Worm (Caenorhabditis elegans) whole organism, young adult: ENCODE results near the gene F16B3.3.

ENCODE experiments used
- B0019.2 ChIP-seq: fragments of 200-800 bp; sonication (Bioruptor generic); conservative IDR thresholded peaks from 2 replicates; pipeline ENCODE4 v1.3.6; 2022; ENCODE audit warnings: missing genetic modification reagents, missing genetic modification characterization, missing compliant biosample characterization
- C06A6.2 ChIP-seq: fragments of 200-800 bp; sonication (Bioruptor generic); conservative IDR thresholded peaks from 2 replicates; pipeline ENCODE4 v1.3.6; 2022; ENCODE audit warnings: missing genetic modification characterization, missing compliant biosample characterization
- F23B12.7 ChIP-seq: sonication (generic microtip); optimal IDR thresholded peaks from 2 replicates; lab custom pipeline; 2017; ENCODE audit warnings: missing genetic modification characterization, mild to moderate bottlenecking, missing compliant biosample characterization, antibody characterized with exemption, moderate library complexity; ENCODE audit not compliant: insufficient read depth
- F39B2.1 ChIP-seq: fragments of 200-800 bp; sonication (Bioruptor generic); IDR thresholded peaks from 2 replicates; pipeline ENCODE4 v1.3.6; 2022; ENCODE audit warnings: missing genetic modification reagents, missing genetic modification characterization, missing compliant biosample characterization
- F49E8.2 ChIP-seq: sonication (generic microtip); optimal IDR thresholded peaks from 3 replicates; lab custom pipeline; 2017; ENCODE audit warnings: missing genetic modification characterization, mild to moderate bottlenecking, missing compliant biosample characterization, antibody characterized with exemption, moderate library complexity; ENCODE audit not compliant: insufficient read depth
- F52B5.7 ChIP-seq: sonication (generic microtip); optimal IDR thresholded peaks from 2 replicates; lab custom pipeline; 2016; ENCODE audit warnings: mild to moderate bottlenecking, missing genetic modification characterization, missing compliant biosample characterization
- F55B11.4 ChIP-seq: sonication (generic microtip); optimal IDR thresholded peaks from 2 replicates; lab custom pipeline; 2016; ENCODE audit warnings: missing compliant biosample characterization, missing genetic modification characterization, borderline replicate concordance; ENCODE audit not compliant: insufficient read depth
- F57A8.1 ChIP-seq: fragments of 200-800 bp; sonication (Bioruptor generic); optimal IDR thresholded peaks from 2 replicates; lab custom pipeline; 2018; ENCODE audit warnings: mild to moderate bottlenecking, missing genetic modification characterization, moderate library complexity, missing compliant biosample characterization
- Y56A3A.18 ChIP-seq: fragments of 200-800 bp; sonication (Bioruptor generic); IDR thresholded peaks from 2 replicates; pipeline ENCODE4 v1.3.6; 2022; ENCODE audit warnings: missing genetic modification reagents, missing genetic modification characterization, missing compliant biosample characterization
- Y67H2A.10 ChIP-seq: fragments of 200-800 bp; sonication (Bioruptor generic); conservative IDR thresholded peaks from 2 replicates; pipeline ENCODE4 v1.3.6; 2022; ENCODE audit warnings: missing genetic modification reagents, missing genetic modification characterization, missing compliant biosample characterization
- Y95B8A.8 ChIP-seq: fragments of 200-800 bp; sonication (Bioruptor generic); IDR thresholded peaks from 2 replicates; pipeline ENCODE4 v1.3.6; 2022; ENCODE audit warnings: missing genetic modification reagents, missing genetic modification characterization, missing compliant biosample characterization
- ZK185.1 ChIP-seq: sonication (generic microtip); optimal IDR thresholded peaks from 2 replicates; lab custom pipeline; 2016; ENCODE audit warnings: mild to moderate bottlenecking, missing genetic modification characterization, missing compliant biosample characterization; ENCODE audit not compliant: poor library complexity, severe bottlenecking
- atf-7 ChIP-seq: sonication (generic microtip); optimal IDR thresholded peaks from 2 replicates; lab custom pipeline; 2017; ENCODE audit warnings: mild to moderate bottlenecking, missing genetic modification characterization, missing compliant biosample characterization
- athp-1 ChIP-seq: sonication (generic microtip); optimal IDR thresholded peaks from 2 replicates; lab custom pipeline; 2017; ENCODE audit warnings: mild to moderate bottlenecking, missing genetic modification characterization, missing compliant biosample characterization
- bed-2 ChIP-seq: fragments of 200-800 bp; sonication (Bioruptor generic); IDR thresholded peaks from 2 replicates; pipeline ENCODE4 v1.3.6; 2022; ENCODE audit warnings: missing genetic modification reagents, missing genetic modification characterization, missing compliant biosample characterization
- ccch-3 ChIP-seq: fragments of 200-800 bp; sonication (Bioruptor generic); optimal IDR thresholded peaks from 2 replicates; lab custom pipeline; 2018; ENCODE audit warnings: mild to moderate bottlenecking, missing genetic modification characterization, missing compliant biosample characterization
- cebp-2 ChIP-seq: fragments of 200-800 bp; sonication (Bioruptor generic); IDR thresholded peaks from 2 replicates; pipeline ENCODE4 v1.3.6; 2022; ENCODE audit warnings: missing genetic modification characterization, missing compliant biosample characterization
- ceh-100 ChIP-seq: fragments of 200-800 bp; sonication (Bioruptor generic); IDR thresholded peaks from 2 replicates; pipeline ENCODE4 v1.3.6; 2022; ENCODE audit warnings: missing genetic modification reagents, missing genetic modification characterization, missing compliant biosample characterization
- dox-1 ChIP-seq: fragments of 200-800 bp; sonication (Bioruptor generic); IDR thresholded peaks from 2 replicates; pipeline ENCODE4 v1.3.6; 2022; ENCODE audit warnings: missing genetic modification reagents, missing genetic modification characterization, missing compliant biosample characterization
- egl-18 ChIP-seq: fragments of 200-800 bp; sonication (Bioruptor generic); IDR thresholded peaks from 2 replicates; pipeline ENCODE4 v1.3.6; 2022; ENCODE audit warnings: missing genetic modification reagents, missing genetic modification characterization, missing compliant biosample characterization
- ekl-4 ChIP-seq: fragments of 200-800 bp; sonication (Bioruptor generic); IDR thresholded peaks from 2 replicates; pipeline ENCODE4 v1.3.6; 2022; ENCODE audit warnings: missing genetic modification reagents, missing genetic modification characterization, missing compliant biosample characterization
- ets-4 ChIP-seq: fragments of 200-800 bp; sonication (Bioruptor generic); optimal IDR thresholded peaks from 2 replicates; lab custom pipeline; 2018; ENCODE audit warnings: mild to moderate bottlenecking, missing genetic modification characterization, missing compliant biosample characterization
- fkh-3 ChIP-seq: sonication (generic microtip); optimal IDR thresholded peaks from 2 replicates; lab custom pipeline; 2016; ENCODE audit warnings: mild to moderate bottlenecking, missing genetic modification characterization, missing compliant biosample characterization
- hlh-12 ChIP-seq: sonication (generic microtip); optimal IDR thresholded peaks from 2 replicates; lab custom pipeline; 2016; ENCODE audit warnings: missing genetic modification characterization, missing compliant biosample characterization
- lin-40 ChIP-seq: sonication (generic microtip); optimal IDR thresholded peaks from 2 replicates; lab custom pipeline; 2016; ENCODE audit warnings: missing genetic modification characterization, mild to moderate bottlenecking, missing compliant biosample characterization, missing genotype, missing genetic modification reagents
- lir-1 ChIP-seq: fragments of 200-800 bp; sonication (Bioruptor generic); conservative IDR thresholded peaks from 2 replicates; pipeline ENCODE4 v1.3.6; 2022; ENCODE audit warnings: missing genetic modification reagents, missing genetic modification characterization, missing compliant biosample characterization
- madf-10 ChIP-seq: sonication (generic microtip); optimal IDR thresholded peaks from 2 replicates; lab custom pipeline; 2016; ENCODE audit warnings: mild to moderate bottlenecking, missing genetic modification characterization, missing compliant biosample characterization
- madf-3 ChIP-seq: fragments of 200-800 bp; sonication (Bioruptor generic); IDR thresholded peaks from 2 replicates; pipeline ENCODE4 v1.3.6; 2022; ENCODE audit warnings: missing genetic modification reagents, missing genetic modification characterization, missing compliant biosample characterization
- madf-6 ChIP-seq: fragments of 200-800 bp; sonication (Bioruptor generic); IDR thresholded peaks from 2 replicates; pipeline ENCODE4 v1.3.6; 2022; ENCODE audit warnings: missing genetic modification reagents, missing genetic modification characterization, missing compliant biosample characterization
- mcd-1 ChIP-seq: fragments of 200-800 bp; sonication (Bioruptor generic); IDR thresholded peaks from 2 replicates; pipeline ENCODE4 v1.3.6; 2022; ENCODE audit warnings: missing genetic modification reagents, missing genetic modification characterization, missing compliant biosample characterization
- nhr-120 ChIP-seq: fragments of 200-800 bp; sonication (Bioruptor generic); IDR thresholded peaks from 2 replicates; pipeline ENCODE4 v1.3.6; 2022; ENCODE audit warnings: missing genetic modification characterization, missing compliant biosample characterization
- pbrm-1 ChIP-seq: fragments of 200-800 bp; sonication (Bioruptor generic); IDR thresholded peaks from 2 replicates; pipeline ENCODE4 v1.3.6; 2022; ENCODE audit warnings: missing genetic modification reagents, missing genetic modification characterization, missing compliant biosample characterization
- pha-4 ChIP-seq: fragments of 150-350 bp; sonication (generic microtip); optimal IDR thresholded peaks from 2 replicates; lab custom pipeline; 2014; ENCODE audit warnings: missing biosample characterization, missing genetic modification reagents, missing genetic modification characterization
- rcor-1 ChIP-seq: fragments of 200-800 bp; sonication (Bioruptor generic); IDR thresholded peaks from 2 replicates; pipeline ENCODE4 v1.3.6; 2022; ENCODE audit warnings: missing genetic modification reagents, missing genetic modification characterization, missing compliant biosample characterization
- rec-8 ChIP-seq, 2 experiments: sonication (generic microtip); optimal IDR thresholded peaks; 2 replicates each; lab custom pipeline; 2016; ENCODE audit warnings: mild to moderate bottlenecking in 2 of 2, missing genetic modification characterization in 2 of 2, missing genetic modification reagents in 2 of 2, missing genotype in 2 of 2, missing biosample characterization in 1 of 2, missing compliant biosample characterization in 1 of 2, moderate library complexity in 1 of 2
- repo-1 ChIP-seq: sonication (generic microtip); optimal IDR thresholded peaks from 2 replicates; lab custom pipeline; 2017; ENCODE audit warnings: mild to moderate bottlenecking, missing genetic modification characterization, missing compliant biosample characterization
- snpc-1.3 ChIP-seq: sonication (generic microtip); optimal IDR thresholded peaks from 2 replicates; lab custom pipeline; 2017; ENCODE audit warnings: missing genetic modification characterization, mild to moderate bottlenecking, missing compliant biosample characterization, antibody characterized with exemption, moderate library complexity, missing genotype, missing genetic modification reagents; ENCODE audit not compliant: insufficient read depth
- somi-1 ChIP-seq: fragments of 200-800 bp; sonication (Bioruptor generic); optimal IDR thresholded peaks from 2 replicates; lab custom pipeline; 2018; ENCODE audit warnings: mild to moderate bottlenecking, missing genetic modification characterization, missing compliant biosample characterization
- unc-62 ChIP-seq: fragments of 150-350 bp; optimal IDR thresholded peaks from 2 replicates; lab custom pipeline; 2014; ENCODE audit warnings: missing biosample characterization, missing genetic modification reagents, missing genetic modification characterization
- xnd-1 ChIP-seq: sonication (generic microtip); optimal IDR thresholded peaks from 2 replicates; lab custom pipeline; 2016; ENCODE audit warnings: missing genotype, missing genetic modification reagents, missing genetic modification characterization, missing compliant biosample characterization
- ztf-3 ChIP-seq: fragments of 200-800 bp; sonication (Bioruptor generic); optimal IDR thresholded peaks from 2 replicates; lab custom pipeline; 2018; ENCODE audit warnings: mild to moderate bottlenecking, missing genetic modification characterization, missing compliant biosample characterization

Gene F16B3.3

DNA sequence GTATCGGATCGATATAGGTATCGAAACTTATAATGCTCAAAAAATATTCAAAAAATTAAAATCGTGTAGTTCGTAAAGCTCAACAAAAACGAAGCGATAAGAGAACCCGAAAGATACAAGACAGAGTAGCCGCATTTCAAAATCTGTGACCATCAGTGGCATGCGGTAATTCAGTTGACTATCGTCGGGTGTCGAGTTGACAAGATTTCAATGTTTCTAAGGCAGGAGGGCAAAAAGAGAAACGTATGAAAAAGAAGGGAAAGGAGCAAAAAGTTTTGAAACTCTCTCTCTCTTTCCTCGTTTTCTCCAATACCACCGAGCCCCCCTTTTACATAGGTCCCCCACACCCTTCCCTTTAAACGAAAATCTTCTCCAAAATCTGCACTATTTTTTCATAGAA lies 4.1 kb upstream of the F16B3.3 start:
- no peak for TF ChIP-seq cebp-2 (GFP tag; lab: Robert Waterston, UW)
- TF ChIP-seq ceh-100 (GFP tag; lab: Robert Waterston, UW), result no peak
- TF ChIP-seq unc-62 (GFP tag; lab: Kevin White, UChicago), result no peak
- TF ChIP-seq snpc-1.3 (tag; lab: Kevin White, UChicago), result no peak
- no peak for TF ChIP-seq xnd-1 (tag; lab: Kevin White, UChicago)
- no peak for TF ChIP-seq somi-1 (GFP tag; lab: Kevin White, UChicago)
- TF ChIP-seq, all 124 proteins: peak for 0

ce11 chrV:1314819-1315218 lies 2.9 kb downstream of the F16B3.3 start, which contains the start of gene F16B3.2:
F16B3.2 (plus strand) TSS chrV:1315119.
- TF ChIP-seq hlh-12 (tag; lab: Kevin White, UChicago), result no peak
- TF ChIP-seq F52B5.7 (tag; lab: Kevin White, UChicago), result no peak
- no peak for TF ChIP-seq lir-1 (GFP tag; lab: Robert Waterston, UW)
- TF ChIP-seq C06A6.2 (GFP tag; lab: Robert Waterston, UW), result no peak
- TF ChIP-seq Y95B8A.8 (GFP tag; lab: Robert Waterston, UW), result no peak
- no peak for TF ChIP-seq repo-1 (tag; lab: Kevin White, UChicago)
- TF ChIP-seq egl-18, result no peak
- no peak for TF ChIP-seq rec-8 (tag; optimal IDR thresholded peaks at IDR 0.05; lab: Kevin White, UChicago)
- TF ChIP-seq madf-10, result no peak
- no peak for TF ChIP-seq madf-6 (GFP tag; lab: Robert Waterston, UW)
- no peak for TF ChIP-seq athp-1 (tag; lab: Kevin White, UChicago)
- no peak for TF ChIP-seq ceh-100 (GFP tag; lab: Robert Waterston, UW)
- no peak for TF ChIP-seq F55B11.4 (tag; lab: Kevin White, UChicago)
- no peak for TF ChIP-seq atf-7
- TF ChIP-seq lin-40, result no peak
- no peak for TF ChIP-seq nhr-120 (GFP tag; lab: Robert Waterston, UW)
- no peak for TF ChIP-seq bed-2 (GFP tag; lab: Robert Waterston, UW)
- TF ChIP-seq pha-4 (tag; lab: Kevin White, UChicago), result no peak

ce11 chrV:1313274-1313673 lies 4.4 kb downstream of the F16B3.3 start:
- TF ChIP-seq B0019.2 (GFP tag; lab: Robert Waterston, UW), result no peak

DNA sequence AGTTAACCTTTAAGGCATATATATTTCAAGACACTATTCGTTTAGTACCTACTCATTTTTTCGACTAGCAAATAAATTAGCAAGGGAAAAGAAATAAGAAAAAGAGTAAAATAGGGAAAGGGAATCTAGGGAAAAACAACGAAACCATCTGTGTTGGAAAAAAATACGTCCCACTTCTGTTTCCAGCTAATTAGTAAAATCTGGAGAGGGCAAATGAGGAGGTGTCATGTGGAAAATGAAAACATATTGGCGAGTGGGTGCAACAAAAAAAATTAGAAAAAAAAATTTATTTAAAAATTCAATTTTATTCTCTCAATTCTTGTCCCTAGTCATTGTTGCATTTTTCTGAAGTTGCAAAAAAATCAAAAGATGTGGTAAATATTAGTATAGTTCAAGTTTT lies 10.0 kb downstream of the F16B3.3 start:
- no peak for TF ChIP-seq ets-4 (GFP tag; lab: Kevin White, UChicago)
- no peak for TF ChIP-seq mcd-1 (GFP tag; lab: Robert Waterston, UW)
- TF ChIP-seq pbrm-1 (GFP tag; lab: Robert Waterston, UW), result no peak
- no peak for TF ChIP-seq dox-1 (GFP tag; lab: Robert Waterston, UW)
- TF ChIP-seq ccch-3, result no peak
- no peak for TF ChIP-seq fkh-3 (tag; lab: Kevin White, UChicago)
- no peak for TF ChIP-seq B0019.2 (GFP tag; lab: Robert Waterston, UW)
- no peak for TF ChIP-seq athp-1 (tag; lab: Kevin White, UChicago)
- no peak for TF ChIP-seq ZK185.1 (tag; lab: Kevin White, UChicago)
- TF ChIP-seq ekl-4 (GFP tag; lab: Robert Waterston, UW), result no peak
- TF ChIP-seq, all 124 proteins: peak for 0

DNA sequence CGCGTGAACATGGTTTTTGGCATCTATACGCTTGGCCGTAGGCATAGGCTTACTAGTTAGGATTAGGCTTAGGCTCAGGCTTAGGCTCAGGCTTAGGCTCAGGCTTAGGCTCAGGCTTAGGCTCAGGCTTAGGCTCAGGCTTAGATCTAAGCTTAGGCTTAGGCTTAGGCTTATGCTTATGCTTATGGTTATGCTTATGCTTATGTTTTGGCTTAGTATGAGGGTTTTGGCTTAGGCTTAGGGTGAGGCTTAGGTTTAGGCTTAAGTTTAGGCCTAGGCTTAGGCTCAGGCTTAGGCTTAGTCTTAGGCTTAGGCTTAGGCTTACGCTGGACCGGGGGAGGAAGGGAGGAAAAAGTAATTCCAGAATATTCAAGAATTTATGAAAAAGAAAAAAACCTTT lies 11.9 kb downstream of the F16B3.3 start:
- no peak for TF ChIP-seq F39B2.1 (GFP tag; lab: Robert Waterston, UW)
- no peak for TF ChIP-seq Y56A3A.18
- no peak for TF ChIP-seq ccch-3
- TF ChIP-seq ztf-3 (GFP tag; lab: Kevin White, UChicago), result no peak
- no peak for TF ChIP-seq F57A8.1 (GFP tag; lab: Kevin White, UChicago)
- no peak for TF ChIP-seq rcor-1 (GFP tag; lab: Robert Waterston, UW)
- no peak for TF ChIP-seq madf-3
- no peak for TF ChIP-seq dox-1 (GFP tag; lab: Robert Waterston, UW)
- no peak for TF ChIP-seq C06A6.2 (GFP tag; lab: Robert Waterston, UW)
- TF ChIP-seq fkh-3 (tag; lab: Kevin White, UChicago), result no peak
- no peak for TF ChIP-seq F49E8.2
- TF ChIP-seq F23B12.7 (tag; lab: Kevin White, UChicago), result no peak
- TF ChIP-seq pbrm-1 (GFP tag; lab: Robert Waterston, UW), result no peak
- no peak for TF ChIP-seq Y67H2A.10 (GFP tag; lab: Robert Waterston, UW)
- TF ChIP-seq xnd-1 (tag; lab: Kevin White, UChicago), result no peak
